Fruit fly (Drosophila melanogaster) whole organism: ENCODE results near the gene rho-5.

Experiments used
- Dll ChIP-seq: fragments of >200 bp; optimal IDR thresholded peaks from 2 replicates; lab custom pipeline; 2017
- psq ChIP-seq: fragments of >200 bp; optimal IDR thresholded peaks from 2 replicates; lab custom pipeline; 2017

dm6 chr2L:10331066-10331847 lies 42.4 kb downstream of the rho-5 start, which contains the start of the genes Schip1 and Cox10:
- no peak for TF ChIP-seq Dll (lab: Kevin White, UChicago)
- no peak for TF ChIP-seq psq (lab: Kevin White, UChicago)
